Worm (Caenorhabditis elegans): ENCODE data around the gene C50H2.7.

C50H2.7 gene

ce11 chrV:9970119-9970518 is 47.5 kb downstream of the C50H2.7 start:
- no peak for TF ChIP-seq nhr-77 (tag; optimal IDR thresholded peaks at IDR 0.05)
- peak; percentile 25 for TF ChIP-seq nhr-21 (tag; optimal IDR thresholded peaks at IDR 0.05)
- no peak for TF ChIP-seq nhr-12 (tag; optimal IDR thresholded peaks at IDR 0.05)
- no peak for TF ChIP-seq unc-62 (GFP tag; optimal IDR thresholded peaks at IDR 0.05)
- no peak for TF ChIP-seq elt-3 (tag; optimal IDR thresholded peaks at IDR 0.05)
- TF ChIP-seq lin-13 (GFP tag; optimal IDR thresholded peaks at IDR 0.05) = peak; percentile 72
- TF ChIP-seq mdl-1 (tag; optimal IDR thresholded peaks at IDR 0.05) = peak in 1 of 2 experiments; percentile 10
- TF ChIP-seq lin-11 (tag; optimal IDR thresholded peaks at IDR 0.05) = peak; percentile 34
- TF ChIP-seq F13H6.1 (tag; optimal IDR thresholded peaks at IDR 0.05) = peak; percentile 77
- TF ChIP-seq crh-2 (tag; optimal IDR thresholded peaks at IDR 0.05) = peak; percentile 61
- TF ChIP-seq ama-1 (optimal IDR thresholded peaks at IDR 0.05) = no peak
- TF ChIP-seq peb-1 (tag; optimal IDR thresholded peaks at IDR 0.05) = no peak
- peak; percentile 41 for TF ChIP-seq C34F6.9 (tag; optimal IDR thresholded peaks at IDR 0.05)
- peak; percentile 40 for TF ChIP-seq egl-27 (tag; optimal IDR thresholded peaks at IDR 0.05)
- no peak for TF ChIP-seq nhr-23 (tag; optimal IDR thresholded peaks at IDR 0.05)
- no peak for TF ChIP-seq unc-39 (tag; optimal IDR thresholded peaks at IDR 0.05)
- TF ChIP-seq ZK546.5 (tag; optimal IDR thresholded peaks at IDR 0.05) = no peak
- no peak for TF ChIP-seq nhr-237 (tag; optimal IDR thresholded peaks at IDR 0.05)
- no peak for TF ChIP-seq gmeb-1 (tag; optimal IDR thresholded peaks at IDR 0.05)
- TF ChIP-seq nhr-6 (tag; optimal IDR thresholded peaks at IDR 0.05) = peak; percentile 28
- TF ChIP-seq nhr-129 (tag; optimal IDR thresholded peaks at IDR 0.05) = peak; percentile 81
- no peak for TF ChIP-seq blmp-1 (tag; optimal IDR thresholded peaks at IDR 0.05; ENCODE audit: insufficient read depth)
- no peak for TF ChIP-seq nhr-25 (tag; optimal IDR thresholded peaks at IDR 0.05)
- no peak for TF ChIP-seq mbf-1 (tag; optimal IDR thresholded peaks at IDR 0.05)
- TF ChIP-seq fos-1 (tag; optimal IDR thresholded peaks at IDR 0.05) = peak; percentile 32
- TF ChIP-seq ceh-82 (tag; optimal IDR thresholded peaks at IDR 0.05) = no peak
- TF ChIP-seq ztf-4 (tag; optimal IDR thresholded peaks at IDR 0.05) = peak; percentile 40
- TF ChIP-seq nhr-10 (tag; optimal IDR thresholded peaks at IDR 0.05) = no peak
- TF ChIP-seq lsy-2 (tag; optimal IDR thresholded peaks at IDR 0.05) = peak; percentile 55 to 58
- TF ChIP-seq lin-39 (tag; optimal IDR thresholded peaks at IDR 0.05) = no peak
- peak; percentile 24 for TF ChIP-seq ztf-11 (tag; optimal IDR thresholded peaks at IDR 0.05)
- peak; percentile 83 for TF ChIP-seq unc-55 (GFP tag; optimal IDR thresholded peaks at IDR 0.05)
- peak; percentile 12 for TF ChIP-seq ceh-16 (tag; optimal IDR thresholded peaks at IDR 0.05)
- no peak for TF ChIP-seq alr-1 (tag; optimal IDR thresholded peaks at IDR 0.05)
- TF ChIP-seq dmd-4 (tag; optimal IDR thresholded peaks at IDR 0.05) = no peak
- TF ChIP-seq sma-3 (GFP tag; optimal IDR thresholded peaks at IDR 0.05) = peak; percentile 51
- peak; percentile 52 for TF ChIP-seq zag-1 (tag; optimal IDR thresholded peaks at IDR 0.05)
- TF ChIP-seq snpc-4 (tag; optimal IDR thresholded peaks at IDR 0.05) = peak; percentile 30
- no peak for TF ChIP-seq R02D3.7 (tag; optimal IDR thresholded peaks at IDR 0.05)
- TF ChIP-seq mab-5 (tag; optimal IDR thresholded peaks at IDR 0.05) = peak; percentile 75
- TF ChIP-seq aly-2 (tag; optimal IDR thresholded peaks at IDR 0.05) = no peak
- TF ChIP-seq sma-9 (GFP tag; optimal IDR thresholded peaks at IDR 0.05) = peak; percentile 80
- TF ChIP-seq sma-9 (tag; optimal IDR thresholded peaks at IDR 0.05) = no peak
- TF ChIP-seq nhr-11 (tag; optimal IDR thresholded peaks at IDR 0.05) = peak; percentile 38
- TF ChIP-seq elt-1 (tag; optimal IDR thresholded peaks at IDR 0.05) = no peak
- peak; percentile 6 for TF ChIP-seq sem-4 (tag; optimal IDR thresholded peaks at IDR 0.05)
- TF ChIP-seq skn-1 (tag; optimal IDR thresholded peaks at IDR 0.05) = no peak
- peak; percentile 53 for TF ChIP-seq Y55F3AM.14 (GFP tag; optimal IDR thresholded peaks at IDR 0.05)
- TF ChIP-seq ztf-1 (GFP tag; conservative IDR thresholded peaks at IDR 0.05) = no peak
